Fruit fly (Drosophila melanogaster) whole organism, embryonic: Measurements from ENCODE around the gene CG6610.

ENCODE experiments used
- CG11560 ChIP-seq: fragments of 200-800 bp; sonication (Bioruptor generic); IDR thresholded peaks from 3 replicates; pipeline ENCODE4 v1.3.6; 2022; ENCODE audit warnings: missing biosample characterization, missing genetic modification characterization
- CG1233 ChIP-seq: fragments of 200-800 bp; sonication (Bioruptor generic); optimal IDR thresholded peaks from 4 replicates; lab custom pipeline; 2018; ENCODE audit warnings: missing biosample characterization, mild to moderate bottlenecking, missing genetic modification characterization
- CG15479 ChIP-seq: fragments of 200-800 bp; sonication (Bioruptor generic); optimal IDR thresholded peaks from 3 replicates; lab custom pipeline; 2019; ENCODE audit warnings: missing biosample characterization, mild to moderate bottlenecking, missing genetic modification characterization, moderate library complexity
- CG16779 ChIP-seq: fragments of 200-800 bp; sonication (Bioruptor generic); IDR thresholded peaks from 2 replicates; pipeline ENCODE4 v1.3.6; 2022; ENCODE audit warnings: missing biosample characterization, missing genetic modification characterization
- CG18599 ChIP-seq: fragments of 200-800 bp; sonication (Bioruptor generic); optimal IDR thresholded peaks from 3 replicates; lab custom pipeline; 2017; ENCODE audit warnings: missing biosample characterization, missing genetic modification characterization, mild to moderate bottlenecking, moderate library complexity, missing genetic modification reagents
- CG18764 ChIP-seq: fragments of 200-800 bp; sonication (Bioruptor generic); optimal IDR thresholded peaks from 3 replicates; lab custom pipeline; 2016; ENCODE audit warnings: missing biosample characterization, missing genetic modification characterization
- CG2712 ChIP-seq: fragments of 200-800 bp; optimal IDR thresholded peaks from 3 replicates; lab custom pipeline; 2019; ENCODE audit warnings: missing biosample characterization, mild to moderate bottlenecking, missing genetic modification characterization, moderate library complexity
- CG32767 ChIP-seq: fragments of 200-800 bp; sonication (Bioruptor generic); IDR thresholded peaks from 2 replicates; pipeline ENCODE4 v1.3.6; 2022; ENCODE audit warnings: missing biosample characterization, missing genetic modification characterization
- CG33557 ChIP-seq: fragments of 200-800 bp; sonication (Bioruptor generic); optimal IDR thresholded peaks from 2 replicates; lab custom pipeline; 2019; ENCODE audit warnings: missing biosample characterization, mild to moderate bottlenecking, missing genetic modification characterization, moderate library complexity
- CG7839 ChIP-seq: fragments of 200-800 bp; sonication (Bioruptor generic); optimal IDR thresholded peaks from 3 replicates; lab custom pipeline; 2018; ENCODE audit warnings: missing biosample characterization, mild to moderate bottlenecking, missing genetic modification characterization, moderate library complexity
- CG8089 ChIP-seq: fragments of 200-800 bp; sonication (Bioruptor generic); optimal IDR thresholded peaks from 3 replicates; lab custom pipeline; 2016; ENCODE audit warnings: missing biosample characterization, missing genetic modification characterization
- CG9876 ChIP-seq: fragments of 200-800 bp; sonication (Bioruptor generic); optimal IDR thresholded peaks from 2 replicates; lab custom pipeline; 2016; ENCODE audit warnings: missing biosample characterization, missing genetic modification characterization
- Deaf1 ChIP-seq: fragments of 200-800 bp; optimal IDR thresholded peaks from 3 replicates; lab custom pipeline; 2019; ENCODE audit warnings: missing biosample characterization, mild to moderate bottlenecking, missing genetic modification characterization, moderate library complexity
- Ets65A ChIP-seq: fragments of 200-800 bp; sonication (Bioruptor generic); peaks from one replicate; lab custom pipeline; 2016; ENCODE audit warnings: missing biosample characterization, missing genetic modification characterization
- Fer1 ChIP-seq: fragments of 200-800 bp; sonication (Bioruptor generic); optimal IDR thresholded peaks from 2 replicates; lab custom pipeline; 2017; ENCODE audit warnings: missing biosample characterization, mild to moderate bottlenecking, missing genetic modification characterization
- Fer2 ChIP-seq: fragments of 200-800 bp; sonication (Bioruptor generic); optimal IDR thresholded peaks from 2 replicates; lab custom pipeline; 2018; ENCODE audit warnings: missing biosample characterization, mild to moderate bottlenecking, missing genetic modification characterization, moderate library complexity
- HHEX ChIP-seq: fragments of 200-800 bp; sonication (Bioruptor generic); optimal IDR thresholded peaks from 3 replicates; lab custom pipeline; 2017; ENCODE audit warnings: missing biosample characterization, mild to moderate bottlenecking, missing genetic modification characterization, missing genetic modification reagents
- HLH54F ChIP-seq: fragments of 200-800 bp; sonication (Bioruptor generic); optimal IDR thresholded peaks from 3 replicates; lab custom pipeline; 2016; ENCODE audit warnings: missing biosample characterization, missing genetic modification characterization
- HmgZ ChIP-seq: fragments of 200-800 bp; sonication (Bioruptor generic); optimal IDR thresholded peaks from 2 replicates; lab custom pipeline; 2018; ENCODE audit warnings: missing biosample characterization, mild to moderate bottlenecking, missing genetic modification characterization
- Med ChIP-seq: fragments of 200-800 bp; sonication (Bioruptor generic); peaks from one replicate; lab custom pipeline; 2016; ENCODE audit warnings: missing biosample characterization, missing genetic modification characterization, mild to moderate bottlenecking, inconsistent platforms, moderate library complexity
- Meics ChIP-seq: fragments of 200-800 bp; sonication (Bioruptor generic); optimal IDR thresholded peaks from 2 replicates; lab custom pipeline; 2017; ENCODE audit warnings: missing biosample characterization, mild to moderate bottlenecking, missing genetic modification characterization
- NC2β ChIP-seq: fragments of 200-800 bp; sonication (Bioruptor generic); optimal IDR thresholded peaks from 2 replicates; lab custom pipeline; 2016; ENCODE audit warnings: missing biosample characterization, missing genetic modification characterization
- Stat92E ChIP-seq, 3 experiments: fragments of >200 bp in 2 of 3; fragments of 200-800 bp in 1 of 3; sonication (Bioruptor generic) in 1 of 3; optimal IDR thresholded peaks; 2 replicates each; lab custom pipeline; 2017 to 2019; ENCODE audit warnings: missing biosample characterization in 3 of 3, missing genetic modification characterization in 3 of 3, mild to moderate bottlenecking in 1 of 3, moderate library complexity in 1 of 3
- abd-A ChIP-seq: fragments of 200-800 bp; sonication (Bioruptor generic); optimal IDR thresholded peaks from 3 replicates; lab custom pipeline; 2019; ENCODE audit warnings: missing biosample characterization, mild to moderate bottlenecking, missing genetic modification characterization, moderate library complexity
- caup ChIP-seq: fragments of 200-800 bp; sonication (Bioruptor generic); optimal IDR thresholded peaks from 3 replicates; lab custom pipeline; 2017; ENCODE audit warnings: missing biosample characterization, mild to moderate bottlenecking, missing genetic modification characterization, moderate library complexity; ENCODE audit not compliant: severe bottlenecking
- chinmo ChIP-seq: fragments of 200-800 bp; sonication (Bioruptor generic); IDR thresholded peaks from 4 replicates; pipeline ENCODE4 v1.3.6; 2022; ENCODE audit warnings: missing biosample characterization, missing genetic modification characterization; ENCODE audit not compliant: partially characterized antibody
- chn ChIP-seq: fragments of 200-800 bp; sonication (Bioruptor generic); optimal IDR thresholded peaks from 2 replicates; lab custom pipeline; 2016; ENCODE audit warnings: missing biosample characterization, missing genetic modification characterization
- crol ChIP-seq: fragments of 200-800 bp; sonication (Bioruptor generic); IDR thresholded peaks from 2 replicates; pipeline ENCODE4 v1.3.6; 2022; ENCODE audit warnings: missing biosample characterization, missing genetic modification characterization
- dmrt11E ChIP-seq: fragments of 200-800 bp; sonication (Bioruptor generic); optimal IDR thresholded peaks from 3 replicates; lab custom pipeline; 2018; ENCODE audit warnings: missing biosample characterization, mild to moderate bottlenecking, missing genetic modification characterization, moderate library complexity
- dmrt99B ChIP-seq: fragments of 200-800 bp; sonication (Bioruptor generic); optimal IDR thresholded peaks from 2 replicates; lab custom pipeline; 2018; ENCODE audit warnings: missing biosample characterization, mild to moderate bottlenecking, missing genetic modification characterization, moderate library complexity
- esg ChIP-seq: fragments of 200-800 bp; sonication (Bioruptor generic); conservative IDR thresholded peaks from 2 replicates; pipeline ENCODE4 v1.3.6; 2022; ENCODE audit warnings: missing biosample characterization, missing genetic modification characterization
- eve ChIP-seq, 2 experiments: fragments of >200 bp; optimal IDR thresholded peaks; 2 replicates each; lab custom pipeline; 2017; ENCODE audit warnings: missing biosample characterization in 2 of 2, missing genetic modification characterization in 2 of 2
- ewg ChIP-seq: fragments of 200-800 bp; sonication (Bioruptor generic); optimal IDR thresholded peaks from 3 replicates; lab custom pipeline; 2017; ENCODE audit warnings: mild to moderate bottlenecking, missing biosample characterization, missing genetic modification reagents, missing genetic modification characterization
- fd64A ChIP-seq: fragments of 200-800 bp; sonication (Bioruptor generic); optimal IDR thresholded peaks from 3 replicates; lab custom pipeline; 2018; ENCODE audit warnings: missing biosample characterization, mild to moderate bottlenecking, missing genetic modification characterization
- gcm ChIP-seq: fragments of 200-800 bp; sonication (Bioruptor generic); optimal IDR thresholded peaks from 2 replicates; lab custom pipeline; 2019; ENCODE audit warnings: missing biosample characterization, mild to moderate bottlenecking, missing genetic modification characterization, moderate library complexity
- maf-S ChIP-seq: fragments of 200-800 bp; sonication (Bioruptor generic); optimal IDR thresholded peaks from 2 replicates; lab custom pipeline; 2016; ENCODE audit warnings: missing biosample characterization, missing genetic modification characterization
- oc ChIP-seq: fragments of 200-800 bp; sonication (Bioruptor generic); optimal IDR thresholded peaks from 2 replicates; lab custom pipeline; 2018; ENCODE audit warnings: missing biosample characterization, mild to moderate bottlenecking, missing genetic modification characterization, moderate library complexity
- repo ChIP-seq: fragments of 200-800 bp; sonication (Bioruptor generic); optimal IDR thresholded peaks from 2 replicates; lab custom pipeline; 2016; ENCODE audit warnings: missing biosample characterization, missing genetic modification characterization
- run ChIP-seq: fragments of 200-800 bp; sonication (Bioruptor generic); optimal IDR thresholded peaks from 3 replicates; lab custom pipeline; 2018; ENCODE audit warnings: missing biosample characterization, mild to moderate bottlenecking, missing genetic modification characterization
- scrt ChIP-seq: fragments of 200-800 bp; sonication (Bioruptor generic); optimal IDR thresholded peaks from 2 replicates; lab custom pipeline; 2018; ENCODE audit warnings: missing biosample characterization, mild to moderate bottlenecking, missing genetic modification characterization, moderate library complexity
- slou ChIP-seq: fragments of 200-800 bp; sonication (Bioruptor generic); optimal IDR thresholded peaks from 3 replicates; lab custom pipeline; 2016; ENCODE audit warnings: missing biosample characterization, missing genetic modification characterization
- slp2 ChIP-seq: fragments of 200-800 bp; sonication (Bioruptor generic); optimal IDR thresholded peaks from 2 replicates; lab custom pipeline; 2016; ENCODE audit warnings: missing biosample characterization, missing genetic modification characterization
- sob ChIP-seq: fragments of 200-800 bp; sonication (Bioruptor generic); IDR thresholded peaks from 2 replicates; pipeline ENCODE4 v1.3.6; 2022; ENCODE audit warnings: missing biosample characterization, missing genetic modification characterization
- sug ChIP-seq: fragments of 200-800 bp; optimal IDR thresholded peaks from 2 replicates; lab custom pipeline; 2019; ENCODE audit warnings: missing biosample characterization, mild to moderate bottlenecking, missing genetic modification characterization, moderate library complexity
- tap ChIP-seq: fragments of 200-800 bp; optimal IDR thresholded peaks from 3 replicates; lab custom pipeline; 2019; ENCODE audit warnings: missing biosample characterization, mild to moderate bottlenecking, missing genetic modification characterization, moderate library complexity
- tna ChIP-seq: fragments of 200-800 bp; sonication (Bioruptor generic); IDR thresholded peaks from 2 replicates; pipeline ENCODE4 v1.3.6; 2022; ENCODE audit warnings: missing biosample characterization, missing genetic modification characterization; ENCODE audit not compliant: partially characterized antibody
- trh ChIP-seq: fragments of 200-800 bp; sonication (Bioruptor generic); optimal IDR thresholded peaks from 2 replicates; lab custom pipeline; 2016; ENCODE audit warnings: missing biosample characterization, missing genetic modification characterization
- zfh1 ChIP-seq: fragments of 200-800 bp; sonication (Bioruptor generic); IDR thresholded peaks from 3 replicates; pipeline ENCODE4 v1.3.6; 2022; ENCODE audit warnings: missing biosample characterization, missing genetic modification characterization

CG6610 gene

dm6 chr3L:6071454-6072189 is 3.7 kb upstream of the CG6610 start, which contains the start of gene CG6602 (continued):
- TF ChIP-seq run (tag; lab: Kevin White, UChicago) = no peak
- peak; percentile 71 for TF ChIP-seq CG18764 (GFP tag; lab: Kevin White, UChicago)
- no peak for TF ChIP-seq gcm (GFP tag; lab: Kevin White, UChicago)
- peak; percentile 33 for TF ChIP-seq CG33557
- peak; percentile 79 for TF ChIP-seq zfh1 (GFP tag; lab: Robert Waterston, UW)
- TF ChIP-seq, all 482 proteins: peak for 315

- TF ChIP-seq oc (tag; lab: Kevin White, UChicago) = no peak
- TF ChIP-seq CG2712 (tag; lab: Kevin White, UChicago) = no peak
- no peak for TF ChIP-seq crol (GFP tag; lab: Robert Waterston, UW)
- peak; percentile 85 for TF ChIP-seq scrt (GFP tag; lab: Kevin White, UChicago)
- TF ChIP-seq CG11560 (tag; lab: Robert Waterston, UW) = no peak
- no peak for TF ChIP-seq CG18599 (GFP tag; lab: Kevin White, UChicago)
- no peak for TF ChIP-seq CG16779 (GFP tag; lab: Robert Waterston, UW)
- TF ChIP-seq trh = no peak
- TF ChIP-seq esg (GFP tag; lab: Robert Waterston, UW) = no peak
- no peak for TF ChIP-seq CG32767
- no peak for TF ChIP-seq Fer1 (GFP tag; lab: Kevin White, UChicago)
- no peak for TF ChIP-seq tap (tag; lab: Kevin White, UChicago)
- TF ChIP-seq Meics (GFP tag; lab: Kevin White, UChicago) = no peak
- TF ChIP-seq CG9876 (GFP tag; lab: Kevin White, UChicago) = no peak
- TF ChIP-seq Fer2 (tag; lab: Kevin White, UChicago) = no peak
- TF ChIP-seq CG1233 (GFP tag; lab: Kevin White, UChicago) = no peak
- no peak for TF ChIP-seq dmrt11E (tag; lab: Kevin White, UChicago)
- no peak for TF ChIP-seq eve (GFP tag; optimal IDR thresholded peaks at IDR 0.05; lab: Kevin White, UChicago)
- peak; percentile 82 for TF ChIP-seq ewg (GFP tag; lab: Kevin White, UChicago)
- no peak for TF ChIP-seq caup (GFP tag; lab: Kevin White, UChicago)
- peak; percentile 56 for TF ChIP-seq Ets65A
- TF ChIP-seq repo (GFP tag; lab: Kevin White, UChicago) = no peak
- TF ChIP-seq HHEX (GFP tag; lab: Kevin White, UChicago) = no peak
- peak; percentile 51 for TF ChIP-seq Deaf1 (tag; lab: Kevin White, UChicago)
- TF ChIP-seq fd64A (GFP tag; lab: Kevin White, UChicago) = no peak
- TF ChIP-seq CG15479 (GFP tag; lab: Kevin White, UChicago) = no peak
- TF ChIP-seq Stat92E (GFP tag; optimal IDR thresholded peaks at IDR 0.05; lab: Kevin White, UChicago) = no peak
- no peak for TF ChIP-seq HLH54F
- no peak for TF ChIP-seq NC2β (GFP tag; lab: Kevin White, UChicago)
- no peak for TF ChIP-seq CG7839 (tag; lab: Kevin White, UChicago)
- TF ChIP-seq sug = no peak
- TF ChIP-seq HmgZ (tag; lab: Kevin White, UChicago) = no peak
- no peak for TF ChIP-seq chn (GFP tag; lab: Kevin White, UChicago)
- TF ChIP-seq CG8089 (GFP tag; lab: Kevin White, UChicago) = no peak
- peak; percentile 39 for TF ChIP-seq Med
- TF ChIP-seq sob = 0 out of 2 replicates have a peak, but pooled peaks have one; percentile 9
- peak; percentile 75 for TF ChIP-seq abd-A (tag; lab: Kevin White, UChicago)
- no peak for TF ChIP-seq tna (GFP tag; lab: Robert Waterston, UW)
- no peak for TF ChIP-seq dmrt99B (tag; lab: Kevin White, UChicago)
- 0 out of 4 replicates have a peak, but pooled peaks have one; percentile 17 for TF ChIP-seq chinmo
- TF ChIP-seq slou (GFP tag; lab: Kevin White, UChicago) = no peak
- no peak for TF ChIP-seq slp2 (GFP tag; lab: Kevin White, UChicago)
- no peak for TF ChIP-seq maf-S (GFP tag; lab: Kevin White, UChicago)
Observed at dm6 chr3L:6076429-6076828, 1.1 kb downstream of the CG6610 start, which contains the start of gene ssp6. Gene ssp6 (plus strand): TSS chr3L:6076722.
